Fruit fly (Drosophila melanogaster) Kc167 (cell line): Measurements from ENCODE around the gene CG13055.

Experiments
- Sin3A ChIP-seq: fragments of >200 bp; optimal IDR thresholded peaks from 2 replicates; lab custom pipeline; 2018; ENCODE audit warnings: missing external identifiers
- h ChIP-seq: fragments of >200 bp; optimal IDR thresholded peaks from 3 replicates; lab custom pipeline; 2018; ENCODE audit warnings: missing external identifiers

DNA sequence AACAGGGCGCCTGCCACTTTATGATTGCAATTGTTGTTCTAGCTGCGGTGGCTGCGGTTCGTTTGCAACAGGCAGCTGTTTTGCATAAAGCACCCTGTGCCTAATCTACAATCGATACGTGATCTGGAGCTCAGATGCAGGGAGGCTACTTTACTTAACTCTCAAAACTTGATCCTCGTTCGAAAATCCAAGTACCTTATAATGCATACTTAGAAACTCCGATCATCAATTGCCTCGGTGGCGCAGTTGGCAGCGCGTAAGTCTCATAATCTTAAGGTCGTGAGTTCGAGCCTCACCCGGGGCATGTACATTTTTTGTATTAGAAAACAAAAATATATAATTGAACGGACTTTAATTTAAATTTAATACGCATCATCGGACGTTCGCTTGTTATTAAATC, 30.4 kb downstream of the CG13055 start:
- TF ChIP-seq h (lab: Kevin White, UChicago): no peak
- TF ChIP-seq Sin3A: no peak
